Fruit fly (Drosophila melanogaster) whole organism, wandering third instar larva: ENCODE measurements around the gene CG13894.

Source experiments
- Abd-B ChIP-seq: fragments of >200 bp; optimal IDR thresholded peaks from 2 replicates; lab custom pipeline; 2017; ENCODE audit warnings: missing biosample characterization, missing genetic modification characterization
- CG32264 ChIP-seq: fragments of 200-800 bp; sonication (Bioruptor generic); optimal IDR thresholded peaks from 2 replicates; lab custom pipeline; 2016; ENCODE audit warnings: missing biosample characterization, missing genetic modification characterization
- CG9705 ChIP-seq: fragments of 200-800 bp; sonication (Bioruptor generic); optimal IDR thresholded peaks from 2 replicates; lab custom pipeline; 2018; ENCODE audit warnings: missing biosample characterization, mild to moderate bottlenecking, missing genetic modification characterization
- CrebA ChIP-seq: fragments of 200-800 bp; sonication (Bioruptor generic); optimal IDR thresholded peaks from 2 replicates; lab custom pipeline; 2016; ENCODE audit warnings: missing biosample characterization, mild to moderate bottlenecking, missing genetic modification characterization, borderline replicate concordance
- Dfd ChIP-seq: fragments of >200 bp; optimal IDR thresholded peaks from 2 replicates; lab custom pipeline; 2017; ENCODE audit warnings: missing biosample characterization, missing genetic modification characterization
- Dif ChIP-seq: fragments of 200-275, 200-300 bp; sonication (Bioruptor generic); optimal IDR thresholded peaks from 2 replicates; lab custom pipeline; 2018; ENCODE audit warnings: missing biosample characterization, missing genetic modification characterization; ENCODE audit not compliant: partially characterized antibody
- GATAd ChIP-seq: sonication (Bioruptor generic); optimal IDR thresholded peaks from 2 replicates; lab custom pipeline; 2016; ENCODE audit warnings: missing biosample characterization, missing genetic modification characterization
- HLH106 ChIP-seq: fragments of 200-800 bp; optimal IDR thresholded peaks from 3 replicates; lab custom pipeline; 2019; ENCODE audit warnings: missing biosample characterization, mild to moderate bottlenecking, missing genetic modification characterization, moderate library complexity
- Hnf4 ChIP-seq: fragments of 200-800 bp; sonication (Bioruptor generic); optimal IDR thresholded peaks from 2 replicates; lab custom pipeline; 2016; ENCODE audit warnings: missing biosample characterization, mild to moderate bottlenecking, missing genetic modification characterization
- Hr78 ChIP-seq: fragments of >200 bp; optimal IDR thresholded peaks from 2 replicates; lab custom pipeline; 2017; ENCODE audit warnings: missing biosample characterization, missing genetic modification characterization
- Hr83 ChIP-seq: fragments of 200-300 bp; sonication (Bioruptor generic); optimal IDR thresholded peaks from 2 replicates; lab custom pipeline; 2016; ENCODE audit warnings: missing biosample characterization, mild to moderate bottlenecking, missing genetic modification characterization, moderate library complexity; ENCODE audit not compliant: poor library complexity, severe bottlenecking
- Jra ChIP-seq: sonication (Bioruptor generic); optimal IDR thresholded peaks from 2 replicates; lab custom pipeline; 2016; ENCODE audit warnings: missing biosample characterization, missing genetic modification characterization
- Mio ChIP-seq: sonication (Bioruptor generic); optimal IDR thresholded peaks from 2 replicates; lab custom pipeline; 2016; ENCODE audit warnings: missing biosample characterization, missing genetic modification characterization
- Myc ChIP-seq: fragments of >200 bp; optimal IDR thresholded peaks from 2 replicates; lab custom pipeline; 2017
- N ChIP-seq: fragments of >200 bp; optimal IDR thresholded peaks from 2 replicates; lab custom pipeline; 2018; ENCODE audit warnings: missing biosample characterization, missing external identifiers, missing genetic modification characterization
- OdsH ChIP-seq: fragments of 200-800 bp; sonication (Bioruptor generic); optimal IDR thresholded peaks from 2 replicates; lab custom pipeline; 2016; ENCODE audit warnings: missing biosample characterization, mild to moderate bottlenecking, missing genetic modification characterization
- Rel ChIP-seq, 2 experiments: fragments of 200-800 bp; sonication (Bioruptor generic) in 1 of 2; optimal IDR thresholded peaks; 2 replicates in 1 of 2; 3 replicates in 1 of 2; lab custom pipeline; 2016 to 2019; ENCODE audit warnings: mild to moderate bottlenecking in 2 of 2, missing biosample characterization in 2 of 2, missing genetic modification characterization in 2 of 2, moderate library complexity in 1 of 2
- Sp1 ChIP-seq: fragments of 200-800 bp; sonication (Bioruptor generic); optimal IDR thresholded peaks from 3 replicates; lab custom pipeline; 2019; ENCODE audit warnings: missing biosample characterization, mild to moderate bottlenecking, missing genetic modification characterization, moderate library complexity
- Vsx2 ChIP-seq: fragments of 200-300, 225-300 bp; sonication (Bioruptor generic); optimal IDR thresholded peaks from 2 replicates; lab custom pipeline; 2018; ENCODE audit warnings: missing biosample characterization, missing genetic modification characterization; ENCODE audit not compliant: partially characterized antibody
- br ChIP-seq: fragments of 200-800 bp; sonication (Bioruptor generic); optimal IDR thresholded peaks from 2 replicates; lab custom pipeline; 2016; ENCODE audit warnings: missing biosample characterization, missing genetic modification characterization
- brk ChIP-seq: fragments of 200-800 bp; sonication (Bioruptor generic); optimal IDR thresholded peaks from 2 replicates; lab custom pipeline; 2016; ENCODE audit warnings: missing biosample characterization, mild to moderate bottlenecking, missing genetic modification characterization
- dl ChIP-seq, 2 experiments: fragments of 175-275, 200-275 bp in 1 of 2; fragments of 200-275 bp in 1 of 2; sonication (Bioruptor generic); optimal IDR thresholded peaks; lab custom pipeline; 2018; ENCODE audit warnings: mild to moderate bottlenecking in 2 of 2, missing biosample characterization in 2 of 2, missing genetic modification characterization in 2 of 2, moderate library complexity in 2 of 2; ENCODE audit not compliant: partially characterized antibody in 2 of 2, insufficient read depth in 1 of 2
- dmrt93B ChIP-seq: fragments of 200-800 bp; sonication (Bioruptor generic); optimal IDR thresholded peaks from 2 replicates; lab custom pipeline; 2018; ENCODE audit warnings: missing biosample characterization, mild to moderate bottlenecking, missing genetic modification characterization
- dsf ChIP-seq: sonication (Bioruptor generic); optimal IDR thresholded peaks from 2 replicates; lab custom pipeline; 2016; ENCODE audit warnings: missing biosample characterization, missing genetic modification characterization, borderline replicate concordance
- ey ChIP-seq: fragments of 200-800 bp; sonication (Bioruptor generic); optimal IDR thresholded peaks from 2 replicates; lab custom pipeline; 2016; ENCODE audit warnings: missing biosample characterization, missing genetic modification characterization
- foxo ChIP-seq, 2 experiments: fragments of 200-800 bp; sonication (Bioruptor generic); optimal IDR thresholded peaks; 2 replicates in 1 of 2; 3 replicates in 1 of 2; lab custom pipeline; 2016 to 2017; ENCODE audit warnings: missing biosample characterization in 2 of 2, missing genetic modification characterization in 2 of 2
- fru ChIP-seq: fragments of 200-800 bp; sonication (Bioruptor generic); optimal IDR thresholded peaks from 3 replicates; lab custom pipeline; 2016; ENCODE audit warnings: missing biosample characterization, mild to moderate bottlenecking, missing genetic modification characterization
- h ChIP-seq: fragments of 200-800 bp; sonication (Bioruptor generic); optimal IDR thresholded peaks from 3 replicates; lab custom pipeline; 2016; ENCODE audit warnings: missing biosample characterization, mild to moderate bottlenecking, missing genetic modification characterization
- jim ChIP-seq: fragments of 175-275, 200-325 bp; sonication (Bioruptor generic); optimal IDR thresholded peaks from 2 replicates; lab custom pipeline; 2016; ENCODE audit warnings: missing biosample characterization, mild to moderate bottlenecking, missing genetic modification characterization
- lola ChIP-seq: fragments of >200 bp; optimal IDR thresholded peaks from 2 replicates; lab custom pipeline; 2017; ENCODE audit warnings: missing biosample characterization, missing genetic modification characterization
- pan ChIP-seq: fragments of >200 bp; optimal IDR thresholded peaks from 2 replicates; lab custom pipeline; 2017
- psq ChIP-seq: fragments of 200-800 bp; sonication (Bioruptor generic); optimal IDR thresholded peaks from 3 replicates; lab custom pipeline; 2017; ENCODE audit warnings: missing biosample characterization, mild to moderate bottlenecking, missing genetic modification characterization, moderate library complexity
- rgr ChIP-seq: fragments of 200-800 bp; sonication (Bioruptor generic); optimal IDR thresholded peaks from 3 replicates; lab custom pipeline; 2016; ENCODE audit warnings: missing biosample characterization, mild to moderate bottlenecking, missing genetic modification characterization
- sage ChIP-seq: fragments of 200-800 bp; sonication (Bioruptor generic); optimal IDR thresholded peaks from 2 replicates; lab custom pipeline; 2016; ENCODE audit warnings: missing biosample characterization, mild to moderate bottlenecking, missing genetic modification characterization
- sv ChIP-seq: fragments of 200-800 bp; sonication (Bioruptor generic); optimal IDR thresholded peaks from 3 replicates; lab custom pipeline; 2016; ENCODE audit warnings: missing biosample characterization, missing genetic modification characterization
- tai ChIP-seq: sonication (Bioruptor generic); optimal IDR thresholded peaks from 2 replicates; lab custom pipeline; 2016; ENCODE audit warnings: missing biosample characterization, missing genetic modification characterization
- usp ChIP-seq: fragments of >200 bp; optimal IDR thresholded peaks from 2 replicates; lab custom pipeline; 2017; ENCODE audit warnings: missing biosample characterization, missing genetic modification characterization
- woc ChIP-seq: sonication (Bioruptor generic); optimal IDR thresholded peaks from 2 replicates; lab custom pipeline; 2016; ENCODE audit warnings: missing biosample characterization, mild to moderate bottlenecking, missing genetic modification characterization

CG13894 gene

DNA sequence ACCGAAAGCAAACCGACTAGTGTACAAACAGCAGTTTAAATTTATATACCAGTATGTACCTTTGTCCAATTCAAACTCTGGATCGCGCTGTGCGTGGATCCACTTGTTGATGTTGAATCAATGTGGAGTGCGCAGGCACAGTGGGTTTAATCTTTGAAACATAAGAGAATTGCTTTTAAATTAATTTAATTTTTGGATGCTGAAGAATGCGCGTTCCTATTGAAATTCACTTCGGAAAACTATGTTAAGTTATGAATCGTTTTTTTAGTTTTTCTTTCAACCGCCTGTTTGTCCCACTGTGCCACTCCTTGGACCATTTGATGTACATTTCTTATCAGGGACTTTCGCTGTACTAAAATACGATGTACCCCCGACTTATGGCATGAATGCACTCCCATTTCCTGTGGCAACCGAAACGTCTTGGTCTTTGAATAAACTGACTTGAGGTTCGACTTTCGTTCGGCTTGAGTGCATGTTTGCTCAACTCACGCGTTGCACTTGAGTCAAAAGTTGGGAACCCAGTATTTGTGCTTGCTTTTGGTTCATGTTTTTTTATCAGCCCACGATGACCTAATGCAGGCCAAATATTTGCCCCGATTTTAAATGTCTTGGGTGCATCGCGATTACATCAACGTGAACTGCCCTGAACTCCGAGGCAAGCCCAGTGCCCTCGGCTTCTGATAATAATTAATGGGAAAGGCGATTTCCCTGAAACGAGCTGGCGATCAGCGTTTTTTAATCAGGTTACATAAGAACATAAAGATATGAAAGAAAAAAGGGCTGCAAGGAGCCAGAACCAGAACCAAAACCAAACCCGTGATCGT lies 25.8 kb upstream of the CG13894 start:
- TF ChIP-seq dmrt93B (GFP tag; lab: Kevin White, UChicago) (peak; percentile 77), lola (no peak), br (peak; percentile 95), tai (GFP tag; lab: Kevin White, UChicago) (peak; percentile 84), brk (GFP tag; lab: Kevin White, UChicago) (peak; percentile 82), Vsx2 (GFP tag; lab: Kevin White, UChicago) (no peak), psq (GFP tag; lab: Kevin White, UChicago) (peak; percentile 85), Myc (lab: Kevin White, UChicago) (no peak), dsf (peak; percentile 39), Hnf4 (GFP tag; lab: Kevin White, UChicago) (peak; percentile 91), Mio (peak; percentile 47), sage (GFP tag; lab: Kevin White, UChicago) (peak; percentile 88), rgr (GFP tag; lab: Kevin White, UChicago) (peak; percentile 91), CG9705 (GFP tag; lab: Kevin White, UChicago) (peak; percentile 66), Dif (no peak), h (GFP tag; lab: Kevin White, UChicago) (peak; percentile 94), dl (GFP tag; optimal IDR thresholded peaks at IDR 0.05; lab: Kevin White, UChicago; ENCODE audit: insufficient read depth in 1 of 2, partially characterized antibody in 2 of 2) (no peak), Rel (GFP tag; optimal IDR thresholded peaks at IDR 0.05; lab: Kevin White, UChicago) (peak; percentile 74), Rel (tag; optimal IDR thresholded peaks at IDR 0.05; lab: Kevin White, UChicago) (peak; percentile 67), OdsH (peak; percentile 92), CG32264 (GFP tag; lab: Kevin White, UChicago) (peak; percentile 79), Jra (GFP tag; lab: Kevin White, UChicago) (peak; percentile 88), Dfd (GFP tag; lab: Kevin White, UChicago) (no peak), Hr78 (GFP tag; lab: Kevin White, UChicago) (no peak), Sp1 (GFP tag; lab: Kevin White, UChicago) (peak; percentile 88), HLH106 (peak; percentile 87), woc (peak; percentile 82), foxo (GFP tag; optimal IDR thresholded peaks at IDR 0.05; lab: Kevin White, UChicago) (peak; percentile 57 to 96), Hr83 (GFP tag; lab: Kevin White, UChicago) (no peak), ey (GFP tag; lab: Kevin White, UChicago) (peak; percentile 89), GATAd (GFP tag; lab: Kevin White, UChicago) (no peak), jim (no peak), N (no peak), sv (GFP tag; lab: Kevin White, UChicago) (peak; percentile 92), Abd-B (no peak), usp (GFP tag; lab: Kevin White, UChicago) (no peak), fru (peak; percentile 94), pan (lab: Kevin White, UChicago) (no peak), CrebA (GFP tag; lab: Kevin White, UChicago) (no peak)
- TF ChIP-seq, all 38 proteins: peak for 23

DNA sequence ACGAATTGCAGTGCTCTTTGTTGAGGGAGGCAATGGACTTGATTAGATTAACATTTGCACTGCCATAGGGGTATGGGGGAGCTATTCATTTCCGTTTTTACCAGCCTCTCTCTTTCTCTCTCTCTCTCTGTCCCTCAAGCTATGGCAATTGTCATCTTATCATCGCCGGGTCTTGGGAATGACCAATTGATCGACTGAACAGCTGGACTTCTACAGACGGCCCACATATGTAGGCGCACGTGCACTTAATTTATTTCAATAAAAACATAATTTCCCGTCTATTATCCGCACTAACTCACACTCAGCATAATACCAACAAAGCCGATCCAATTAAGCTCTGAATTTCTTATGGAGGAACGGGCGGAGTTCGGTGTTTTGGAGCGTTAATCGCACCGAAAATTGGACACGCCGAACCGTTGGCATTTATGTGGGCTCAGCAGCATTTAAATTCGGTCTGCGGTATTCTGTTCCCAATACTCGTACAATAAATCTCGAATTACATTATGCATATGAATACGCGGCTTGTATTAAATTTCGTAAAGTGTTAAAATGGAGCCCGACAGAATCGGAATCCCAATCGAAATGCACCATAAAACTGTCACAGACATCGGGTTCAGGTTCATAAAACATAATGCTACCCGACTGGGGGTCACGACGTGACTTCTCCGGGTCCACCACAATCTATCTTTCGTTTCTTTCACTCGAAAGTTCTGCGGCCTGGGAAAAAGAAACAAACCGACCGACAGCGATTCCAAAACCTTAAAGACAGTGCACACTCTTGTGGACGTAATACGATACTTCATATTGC lies 24.9 kb upstream of the CG13894 start:
- no peak for TF ChIP-seq pan (lab: Kevin White, UChicago)
- TF ChIP-seq Hr78 (GFP tag; lab: Kevin White, UChicago) = no peak
- TF ChIP-seq N = no peak
- TF ChIP-seq foxo (GFP tag; optimal IDR thresholded peaks at IDR 0.05; lab: Kevin White, UChicago) = no peak
- TF ChIP-seq rgr (GFP tag; lab: Kevin White, UChicago) = no peak
- TF ChIP-seq Hr83 (GFP tag; lab: Kevin White, UChicago) = no peak
